Worm (Caenorhabditis elegans) whole organism, midembryonic: Measurements from ENCODE around the gene K10D11.4.

Source experiments
- T22C8.4 ChIP-seq: fragments of 200-800 bp; sonication (Bioruptor generic); IDR thresholded peaks from 2 replicates; pipeline ENCODE4 v1.3.6; 2022; ENCODE audit warnings: missing genetic modification characterization, missing compliant biosample characterization
- cog-1 ChIP-seq: sonication (generic microtip); optimal IDR thresholded peaks from 2 replicates; lab custom pipeline; 2016; ENCODE audit warnings: missing genetic modification characterization, missing compliant biosample characterization
- flt-1 ChIP-seq: fragments of 200-800 bp; sonication (Bioruptor generic); IDR thresholded peaks from 2 replicates; pipeline ENCODE4 v1.3.6; 2022; ENCODE audit warnings: missing genetic modification characterization, missing compliant biosample characterization
- klf-2 ChIP-seq: fragments of 200-800 bp; sonication (Bioruptor generic); conservative IDR thresholded peaks from 2 replicates; pipeline ENCODE4 v1.3.6; 2022; ENCODE audit warnings: missing genetic modification reagents, missing genetic modification characterization, missing compliant biosample characterization
- med-1 ChIP-seq: sonication (generic microtip); optimal IDR thresholded peaks from 2 replicates; lab custom pipeline; 2017; ENCODE audit warnings: missing genetic modification characterization, mild to moderate bottlenecking, missing compliant biosample characterization, antibody characterized with exemption, missing genetic modification reagents; ENCODE audit not compliant: insufficient read depth
- ref-1 ChIP-seq: fragments of 200-800 bp; sonication (Bioruptor generic); conservative IDR thresholded peaks from 2 replicates; pipeline ENCODE4 v1.3.6; 2022; ENCODE audit warnings: missing genetic modification reagents, missing genetic modification characterization, missing compliant biosample characterization
- tab-1 ChIP-seq: fragments of 200-800 bp; sonication (Bioruptor generic); IDR thresholded peaks from 2 replicates; pipeline ENCODE4 v1.3.6; 2022; ENCODE audit warnings: missing genetic modification characterization, missing compliant biosample characterization
- ztf-23 ChIP-seq: fragments of 200-800 bp; sonication (Bioruptor generic); IDR thresholded peaks from 2 replicates; pipeline ENCODE4 v1.3.6; 2022; ENCODE audit warnings: missing genetic modification reagents, missing genetic modification characterization, missing compliant biosample characterization
- ztf-29 ChIP-seq: fragments of 200-800 bp; sonication (Bioruptor generic); IDR thresholded peaks from 2 replicates; pipeline ENCODE4 v1.3.6; 2022; ENCODE audit warnings: missing genetic modification reagents, missing genetic modification characterization, missing compliant biosample characterization

K10D11.4 gene

DNA sequence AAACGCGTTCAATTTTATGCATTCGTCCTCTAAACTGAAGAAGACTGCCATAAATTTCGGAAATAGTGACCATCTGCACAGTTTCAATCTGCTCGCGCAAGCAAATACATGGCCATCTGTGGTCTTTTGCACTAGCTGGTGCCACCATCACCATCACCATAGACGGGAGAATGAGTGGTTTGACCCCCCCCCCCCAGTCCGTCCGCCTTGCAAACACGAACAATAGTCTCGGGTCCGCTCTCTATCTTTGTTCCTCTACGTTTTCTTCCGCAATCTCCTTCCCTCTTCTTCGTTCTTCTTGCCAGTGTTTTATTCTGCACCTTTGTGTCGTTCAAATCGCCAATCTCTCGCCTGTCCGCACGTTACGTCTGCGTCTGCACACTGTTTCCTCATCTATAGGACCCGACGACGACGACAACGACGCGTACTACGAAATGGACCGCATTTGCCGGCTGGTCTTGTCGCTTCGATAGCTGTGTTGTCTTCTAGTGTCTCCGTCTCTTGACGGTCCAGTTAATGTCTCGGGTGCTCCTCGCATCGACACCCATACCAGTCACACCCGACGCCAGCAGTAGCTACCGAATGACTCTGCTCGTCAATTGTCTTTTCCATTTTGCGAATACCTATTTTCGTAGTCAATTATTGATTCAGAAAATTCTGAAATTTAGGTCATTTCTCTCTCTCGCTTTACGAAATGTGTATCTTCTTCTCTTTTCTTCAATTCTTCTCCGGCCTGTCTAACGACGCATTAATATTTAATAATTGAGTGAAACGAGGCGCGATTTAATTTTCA, 35.6 kb upstream of the K10D11.4 start:
- TF ChIP-seq flt-1 (0 out of 2 replicates have a peak, but pooled peaks have one; percentile 3), ref-1 (GFP tag; lab: Robert Waterston, UW) (no peak), ztf-23 (no peak; the same call in 1 of the 2 replicates), ztf-29 (GFP tag; lab: Robert Waterston, UW) (no peak), tab-1 (GFP tag; lab: Robert Waterston, UW) (0 out of 2 replicates have a peak, but pooled peaks have one; percentile 49), cog-1 (tag; lab: Kevin White, UChicago) (peak; percentile 46), T22C8.4 (GFP tag; lab: Robert Waterston, UW) (no peak), med-1 (GFP tag; lab: Kevin White, UChicago) (no peak), klf-2 (GFP tag; lab: Robert Waterston, UW) (no peak)

DNA sequence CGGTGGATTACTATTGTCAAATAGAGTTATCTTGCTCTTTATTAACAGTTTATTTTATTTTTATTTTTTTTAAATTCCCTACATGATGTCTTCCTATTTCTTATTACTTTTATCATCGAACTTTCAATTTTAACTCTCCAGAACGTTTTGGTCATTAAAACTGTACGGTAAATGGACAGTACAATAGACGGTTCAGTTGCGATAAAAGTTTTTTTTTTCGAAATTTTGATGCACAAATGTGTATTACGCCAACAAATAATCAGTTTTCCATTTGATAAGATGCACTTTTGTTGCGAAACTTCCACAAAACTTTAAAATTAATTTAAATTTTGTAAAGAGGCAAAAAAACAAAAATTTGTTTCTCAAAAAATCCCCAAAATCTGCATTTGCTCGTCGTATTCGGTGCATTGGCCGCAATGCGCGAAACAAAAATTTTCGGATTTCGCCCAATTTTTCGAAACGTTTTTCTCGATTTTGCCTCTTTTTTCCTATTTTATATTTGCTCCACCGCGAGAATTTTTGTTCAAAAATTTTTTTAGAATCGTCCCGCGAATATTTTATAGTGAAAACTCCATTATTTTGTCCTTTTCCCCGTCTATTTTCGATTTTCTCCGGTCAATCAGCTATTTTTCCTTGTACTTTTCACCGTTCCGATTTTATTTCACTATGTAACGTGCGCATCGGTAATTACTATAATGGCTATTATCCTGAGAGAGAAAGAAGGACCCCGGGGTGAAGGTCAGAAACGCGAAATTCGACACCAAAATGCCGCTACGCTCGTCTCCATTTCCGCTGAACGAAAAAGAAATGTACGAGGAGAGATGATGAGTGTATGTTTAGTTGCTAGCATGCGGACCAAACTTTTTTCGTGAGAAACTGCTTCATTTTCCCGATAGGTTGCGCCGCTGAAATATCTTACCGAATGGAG, 34.7 kb upstream of the K10D11.4 start:
- no peak for TF ChIP-seq tab-1 (GFP tag; lab: Robert Waterston, UW)
- TF ChIP-seq cog-1 (tag; lab: Kevin White, UChicago) = no peak
- TF ChIP-seq ztf-23 = no peak
- no peak for TF ChIP-seq ztf-29 (GFP tag; lab: Robert Waterston, UW)
- no peak for TF ChIP-seq klf-2 (GFP tag; lab: Robert Waterston, UW)

- TF ChIP-seq ztf-29 (GFP tag; lab: Robert Waterston, UW) = no peak
- peak; percentile 6 for TF ChIP-seq cog-1 (tag; lab: Kevin White, UChicago)
Observed at ce11 chrIV:13027801-13028641, 33.7 kb upstream of the K10D11.4 start.

- TF ChIP-seq med-1 (GFP tag; lab: Kevin White, UChicago) (no peak), flt-1 (no peak), ref-1 (GFP tag; lab: Robert Waterston, UW) (no peak), cog-1 (tag; lab: Kevin White, UChicago) (no peak), ztf-29 (GFP tag; lab: Robert Waterston, UW) (no peak)
Observed at ce11 chrIV:13026762-13027161, 32.5 kb upstream of the K10D11.4 start.

DNA sequence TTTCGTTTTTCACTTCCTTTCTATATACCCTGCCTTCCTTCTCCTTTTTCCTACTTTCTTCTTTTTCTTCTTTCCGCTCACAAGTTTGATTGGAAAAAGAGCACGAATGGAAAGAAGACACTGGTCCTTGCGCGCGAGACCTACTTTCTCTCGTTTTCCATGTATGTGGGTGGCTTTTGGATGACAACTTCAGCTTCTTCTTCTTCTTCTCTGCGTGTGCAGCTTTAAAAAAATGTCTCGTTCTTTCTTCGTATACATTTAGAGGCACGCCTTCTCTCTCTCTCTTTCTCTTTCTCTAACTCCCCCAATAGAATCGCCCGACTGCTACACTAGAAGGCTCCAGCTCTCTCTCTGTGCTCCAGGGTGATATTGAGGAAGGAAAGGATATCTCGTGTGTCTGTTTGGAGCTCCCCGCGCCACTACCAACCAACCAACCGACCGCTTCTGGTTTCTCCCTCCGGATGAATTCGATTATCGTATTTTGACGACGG, 31.6 kb upstream of the K10D11.4 start:
- no peak for TF ChIP-seq ztf-29 (GFP tag; lab: Robert Waterston, UW)
- TF ChIP-seq flt-1 = no peak
- no peak for TF ChIP-seq klf-2 (GFP tag; lab: Robert Waterston, UW)
- TF ChIP-seq ref-1 (GFP tag; lab: Robert Waterston, UW) = no peak
- no peak for TF ChIP-seq T22C8.4 (GFP tag; lab: Robert Waterston, UW)
- no peak for TF ChIP-seq cog-1 (tag; lab: Kevin White, UChicago)
- TF ChIP-seq med-1 (GFP tag; lab: Kevin White, UChicago) = no peak
- no peak for TF ChIP-seq tab-1 (GFP tag; lab: Robert Waterston, UW)
- no peak for TF ChIP-seq ztf-23

DNA sequence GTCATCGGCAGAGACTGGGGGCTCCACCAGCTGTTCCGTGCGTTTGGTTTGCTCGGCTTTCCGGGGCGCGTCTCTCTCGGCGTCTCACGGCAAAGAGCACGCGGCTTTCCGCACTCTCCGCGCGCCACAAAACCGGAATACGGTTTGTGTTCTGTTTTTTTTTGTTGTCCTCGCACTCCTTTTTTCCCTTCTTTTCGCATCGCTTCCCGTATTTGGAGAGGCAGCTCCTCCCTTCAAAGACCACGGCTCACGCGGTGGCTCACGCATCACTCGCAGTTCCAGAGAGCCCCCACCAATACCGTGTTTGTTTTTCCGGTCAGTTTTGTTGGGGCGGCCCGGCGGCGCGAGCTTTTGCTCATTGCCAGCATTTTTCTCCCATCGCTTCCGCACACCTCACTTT, 28.6 kb upstream of the K10D11.4 start:
- no peak for TF ChIP-seq med-1 (GFP tag; lab: Kevin White, UChicago)
- TF ChIP-seq ztf-23 = 0 out of 2 replicates have a peak, but pooled peaks have one; percentile 21

DNA sequence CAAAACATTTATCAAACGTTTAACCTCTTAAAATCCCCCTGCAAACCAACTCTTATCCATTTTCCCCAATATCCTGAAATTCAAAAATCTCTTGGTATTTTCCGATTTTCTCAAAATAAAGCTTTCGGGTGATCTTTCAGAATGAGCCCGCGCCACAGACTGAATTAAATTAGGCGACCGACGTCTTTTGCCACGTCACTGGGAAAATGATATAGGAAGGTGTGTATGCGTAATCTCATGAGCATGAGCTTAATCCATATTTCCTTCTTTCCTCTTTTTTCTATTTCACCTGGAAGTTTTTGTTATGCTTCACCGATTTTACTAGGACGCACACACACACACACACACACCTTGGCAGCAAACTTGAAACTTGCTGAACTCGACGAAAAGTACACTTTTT, 26.7 kb upstream of the K10D11.4 start:
- TF ChIP-seq cog-1 (tag; lab: Kevin White, UChicago) (no peak), tab-1 (GFP tag; lab: Robert Waterston, UW) (no peak), ztf-29 (GFP tag; lab: Robert Waterston, UW) (no peak), T22C8.4 (GFP tag; lab: Robert Waterston, UW) (no peak), med-1 (GFP tag; lab: Kevin White, UChicago) (no peak), ztf-23 (no peak)

ce11 chrIV:13016820-13017219, 22.5 kb upstream of the K10D11.4 start:
- TF ChIP-seq flt-1 = no peak
- 0 out of 2 replicates have a peak, but pooled peaks have one; percentile 61 for TF ChIP-seq ztf-23
- no peak for TF ChIP-seq ref-1 (GFP tag; lab: Robert Waterston, UW)

ce11 chrIV:13015801-13016404, 21.6 kb upstream of the K10D11.4 start:
- TF ChIP-seq ztf-23 (no peak), cog-1 (tag; lab: Kevin White, UChicago) (peak; percentile 5)
